Worm (Caenorhabditis elegans) whole organism, young adult: ENCODE results near the gene smap-1.
A peak's percentile ranks its signal among the peaks of the same experiment; 100 is the strongest.

Experiments used
- B0035.1 ChIP-seq: sonication (generic microtip); optimal IDR thresholded peaks from 2 replicates; lab custom pipeline; 2016; ENCODE audit warnings: missing genetic modification characterization, mild to moderate bottlenecking, missing compliant biosample characterization, missing genotype, missing genetic modification reagents
- C06A6.2 ChIP-seq: fragments of 200-800 bp; sonication (Bioruptor generic); conservative IDR thresholded peaks from 2 replicates; pipeline ENCODE4 v1.3.6; 2022; ENCODE audit warnings: missing genetic modification characterization, missing compliant biosample characterization
- F10E7.11 ChIP-seq: sonication (generic microtip); optimal IDR thresholded peaks from 2 replicates; lab custom pipeline; 2017; ENCODE audit warnings: mild to moderate bottlenecking, missing genetic modification characterization, moderate library complexity, missing compliant biosample characterization
- F22D6.2 ChIP-seq: sonication (generic microtip); optimal IDR thresholded peaks from 2 replicates; lab custom pipeline; 2016; ENCODE audit warnings: mild to moderate bottlenecking, missing genetic modification characterization, missing compliant biosample characterization
- F39B2.1 ChIP-seq: fragments of 200-800 bp; sonication (Bioruptor generic); IDR thresholded peaks from 2 replicates; pipeline ENCODE4 v1.3.6; 2022; ENCODE audit warnings: missing genetic modification reagents, missing genetic modification characterization, missing compliant biosample characterization
- F55B11.4 ChIP-seq: sonication (generic microtip); optimal IDR thresholded peaks from 2 replicates; lab custom pipeline; 2016; ENCODE audit warnings: missing compliant biosample characterization, missing genetic modification characterization, borderline replicate concordance; ENCODE audit not compliant: insufficient read depth
- F57A8.1 ChIP-seq: fragments of 200-800 bp; sonication (Bioruptor generic); optimal IDR thresholded peaks from 2 replicates; lab custom pipeline; 2018; ENCODE audit warnings: mild to moderate bottlenecking, missing genetic modification characterization, moderate library complexity, missing compliant biosample characterization
- K11D2.4 ChIP-seq: fragments of 200-800 bp; sonication (Bioruptor generic); IDR thresholded peaks from 2 replicates; pipeline ENCODE4 v1.3.6; 2022; ENCODE audit warnings: missing genetic modification reagents, missing genetic modification characterization, missing compliant biosample characterization
- K12H6.12 ChIP-seq: fragments of 200-800 bp; sonication (Bioruptor generic); optimal IDR thresholded peaks from 2 replicates; lab custom pipeline; 2018; ENCODE audit warnings: mild to moderate bottlenecking, missing genetic modification characterization, missing compliant biosample characterization
- ama-1 ChIP-seq, 3 experiments: fragments of 150-350 bp in 1 of 3; sonication (generic microtip) in 2 of 3; optimal IDR thresholded peaks; 2 replicates each; lab custom pipeline; 2014 to 2018; ENCODE audit warnings: missing biosample characterization in 2 of 3, missing genetic modification characterization in 2 of 3, missing genetic modification reagents in 2 of 3
- aptf-2 ChIP-seq: fragments of 200-800 bp; sonication (Bioruptor generic); conservative IDR thresholded peaks from 2 replicates; pipeline ENCODE4 v1.3.6; 2022; ENCODE audit warnings: missing genetic modification reagents, missing genetic modification characterization, missing compliant biosample characterization
- athp-1 ChIP-seq: sonication (generic microtip); optimal IDR thresholded peaks from 2 replicates; lab custom pipeline; 2017; ENCODE audit warnings: mild to moderate bottlenecking, missing genetic modification characterization, missing compliant biosample characterization
- attf-3 ChIP-seq: fragments of 200-800 bp; sonication (Bioruptor generic); conservative IDR thresholded peaks from 2 replicates; pipeline ENCODE4 v1.3.6; 2022; ENCODE audit warnings: missing genetic modification reagents, missing genetic modification characterization, missing compliant biosample characterization
- cebp-1 ChIP-seq, 2 experiments: fragments of 200-800 bp in 1 of 2; sonication (Bioruptor generic) in 1 of 2; sonication (generic microtip) in 1 of 2; IDR thresholded peaks in 1 of 2; optimal IDR thresholded peaks in 1 of 2; 2 replicates each; pipeline versions ENCODE4 v1.3.6 to Lab custom; 2017 to 2022; ENCODE audit warnings: missing compliant biosample characterization in 2 of 2, missing genetic modification characterization in 2 of 2, mild to moderate bottlenecking in 1 of 2, missing genetic modification reagents in 1 of 2, moderate library complexity in 1 of 2
- cebp-2 ChIP-seq: fragments of 200-800 bp; sonication (Bioruptor generic); IDR thresholded peaks from 2 replicates; pipeline ENCODE4 v1.3.6; 2022; ENCODE audit warnings: missing genetic modification characterization, missing compliant biosample characterization
- egl-18 ChIP-seq: fragments of 200-800 bp; sonication (Bioruptor generic); IDR thresholded peaks from 2 replicates; pipeline ENCODE4 v1.3.6; 2022; ENCODE audit warnings: missing genetic modification reagents, missing genetic modification characterization, missing compliant biosample characterization
- ekl-4 ChIP-seq: fragments of 200-800 bp; sonication (Bioruptor generic); IDR thresholded peaks from 2 replicates; pipeline ENCODE4 v1.3.6; 2022; ENCODE audit warnings: missing genetic modification reagents, missing genetic modification characterization, missing compliant biosample characterization
- fkh-3 ChIP-seq: sonication (generic microtip); optimal IDR thresholded peaks from 2 replicates; lab custom pipeline; 2016; ENCODE audit warnings: mild to moderate bottlenecking, missing genetic modification characterization, missing compliant biosample characterization
- gei-17 ChIP-seq: fragments of 200-800 bp; sonication (Bioruptor generic); optimal IDR thresholded peaks from 2 replicates; lab custom pipeline; 2018; ENCODE audit warnings: mild to moderate bottlenecking, missing genetic modification characterization, missing compliant biosample characterization
- hlh-12 ChIP-seq: sonication (generic microtip); optimal IDR thresholded peaks from 2 replicates; lab custom pipeline; 2016; ENCODE audit warnings: missing genetic modification characterization, missing compliant biosample characterization
- hsf-1 ChIP-seq: fragments of 200-800 bp; sonication (Bioruptor generic); IDR thresholded peaks from 2 replicates; pipeline ENCODE4 v1.3.6; 2022; ENCODE audit warnings: missing genetic modification reagents, missing genetic modification characterization, missing compliant biosample characterization
- lag-1 ChIP-seq: fragments of 200-800 bp; sonication (Bioruptor generic); IDR thresholded peaks from 2 replicates; pipeline ENCODE4 v1.3.6; 2022; ENCODE audit warnings: missing genetic modification reagents, missing genetic modification characterization, missing compliant biosample characterization
- let-526 ChIP-seq: fragments of 200-800 bp; sonication (Bioruptor generic); IDR thresholded peaks from 2 replicates; pipeline ENCODE4 v1.3.6; 2022; ENCODE audit warnings: missing genetic modification reagents, missing genetic modification characterization, missing compliant biosample characterization
- let-607 ChIP-seq, 2 experiments: fragments of 200-800 bp in 1 of 2; sonication (Bioruptor generic) in 1 of 2; sonication (generic microtip) in 1 of 2; optimal IDR thresholded peaks; 2 replicates each; lab custom pipeline; 2016 to 2018; ENCODE audit warnings: mild to moderate bottlenecking in 2 of 2, missing compliant biosample characterization in 2 of 2, missing genetic modification characterization in 2 of 2, moderate library complexity in 2 of 2, missing genotype in 1 of 2
- lsy-27 ChIP-seq: sonication (generic microtip); optimal IDR thresholded peaks from 2 replicates; lab custom pipeline; 2017; ENCODE audit warnings: missing genetic modification characterization, mild to moderate bottlenecking, missing compliant biosample characterization, antibody characterized with exemption, missing genotype, borderline replicate concordance; ENCODE audit not compliant: insufficient read depth
- madf-3 ChIP-seq: fragments of 200-800 bp; sonication (Bioruptor generic); IDR thresholded peaks from 2 replicates; pipeline ENCODE4 v1.3.6; 2022; ENCODE audit warnings: missing genetic modification reagents, missing genetic modification characterization, missing compliant biosample characterization
- madf-8 ChIP-seq: fragments of 200-800 bp; sonication (Bioruptor generic); conservative IDR thresholded peaks from 2 replicates; pipeline ENCODE4 v1.3.6; 2022; ENCODE audit warnings: missing genetic modification reagents, missing genetic modification characterization, missing compliant biosample characterization
- mel-28 ChIP-seq: sonication (generic microtip); optimal IDR thresholded peaks from 2 replicates; lab custom pipeline; 2016; ENCODE audit warnings: borderline replicate concordance, mild to moderate bottlenecking, missing genetic modification characterization, missing compliant biosample characterization
- nfya-1 ChIP-seq: sonication (generic microtip); optimal IDR thresholded peaks from 2 replicates; lab custom pipeline; 2017; ENCODE audit warnings: antibody characterized with exemption, missing compliant biosample characterization, missing genetic modification characterization, borderline replicate concordance; ENCODE audit not compliant: insufficient read depth
- nhr-179 ChIP-seq: sonication (generic microtip); optimal IDR thresholded peaks from 2 replicates; lab custom pipeline; 2016; ENCODE audit warnings: mild to moderate bottlenecking, missing genetic modification characterization, missing compliant biosample characterization
- nhr-80 ChIP-seq: sonication (generic microtip); optimal IDR thresholded peaks from 2 replicates; lab custom pipeline; 2016; ENCODE audit warnings: missing genetic modification characterization, missing compliant biosample characterization
- pbrm-1 ChIP-seq: fragments of 200-800 bp; sonication (Bioruptor generic); IDR thresholded peaks from 2 replicates; pipeline ENCODE4 v1.3.6; 2022; ENCODE audit warnings: missing genetic modification reagents, missing genetic modification characterization, missing compliant biosample characterization
- rec-8 ChIP-seq, 2 experiments: sonication (generic microtip); optimal IDR thresholded peaks; 2 replicates each; lab custom pipeline; 2016; ENCODE audit warnings: mild to moderate bottlenecking in 2 of 2, missing genetic modification characterization in 2 of 2, missing genetic modification reagents in 2 of 2, missing genotype in 2 of 2, missing biosample characterization in 1 of 2, missing compliant biosample characterization in 1 of 2, moderate library complexity in 1 of 2
- repo-1 ChIP-seq: sonication (generic microtip); optimal IDR thresholded peaks from 2 replicates; lab custom pipeline; 2017; ENCODE audit warnings: mild to moderate bottlenecking, missing genetic modification characterization, missing compliant biosample characterization
- snpc-1.3 ChIP-seq: sonication (generic microtip); optimal IDR thresholded peaks from 2 replicates; lab custom pipeline; 2017; ENCODE audit warnings: missing genetic modification characterization, mild to moderate bottlenecking, missing compliant biosample characterization, antibody characterized with exemption, moderate library complexity, missing genotype, missing genetic modification reagents; ENCODE audit not compliant: insufficient read depth
- snpc-4 ChIP-seq, 5 experiments: fragments of 150-350 bp in 1 of 5; sonication (generic microtip) in 4 of 5; optimal IDR thresholded peaks; 2 replicates each; lab custom pipeline; 2014 to 2018; ENCODE audit warnings: missing genetic modification characterization in 5 of 5, missing biosample characterization in 3 of 5, antibody characterized with exemption in 2 of 5, mild to moderate bottlenecking in 2 of 5, missing compliant biosample characterization in 2 of 5, missing genotype in 2 of 5, moderate library complexity in 2 of 5, missing genetic modification reagents in 1 of 5
- somi-1 ChIP-seq: fragments of 200-800 bp; sonication (Bioruptor generic); optimal IDR thresholded peaks from 2 replicates; lab custom pipeline; 2018; ENCODE audit warnings: mild to moderate bottlenecking, missing genetic modification characterization, missing compliant biosample characterization
- tbx-9 ChIP-seq: sonication (generic microtip); optimal IDR thresholded peaks from 2 replicates; lab custom pipeline; 2016; ENCODE audit warnings: borderline replicate concordance, missing genetic modification characterization, inconsistent platforms, missing compliant biosample characterization
- tlf-1 ChIP-seq: fragments of 200-800 bp; sonication (Bioruptor generic); optimal IDR thresholded peaks from 2 replicates; lab custom pipeline; 2018; ENCODE audit warnings: mild to moderate bottlenecking, missing genetic modification characterization, missing compliant biosample characterization
- ztf-22 ChIP-seq: fragments of 200-800 bp; sonication (Bioruptor generic); optimal IDR thresholded peaks from 2 replicates; lab custom pipeline; 2018; ENCODE audit warnings: mild to moderate bottlenecking, missing genetic modification characterization, moderate library complexity, missing compliant biosample characterization
- ztf-25 ChIP-seq: fragments of 200-800 bp; sonication (Bioruptor generic); IDR thresholded peaks from 2 replicates; pipeline ENCODE4 v1.3.6; 2022; ENCODE audit warnings: missing genetic modification reagents, missing genetic modification characterization, missing compliant biosample characterization

smap-1 gene

ce11 chrIII:10747620-10748479, 8.3 kb upstream of the smap-1 start, which contains the start of the genes ran-1 and dkc-1 (continued):
- peak; percentile 63 for TF ChIP-seq K12H6.12 (tag; lab: Kevin White, UChicago)
- no peak for TF ChIP-seq somi-1 (GFP tag; lab: Kevin White, UChicago)
- no peak for TF ChIP-seq F57A8.1 (GFP tag; lab: Kevin White, UChicago)
- TF ChIP-seq snpc-4 (GFP tag; optimal IDR thresholded peaks at IDR 0.05; lab: Kevin White, UChicago), result peak; percentile 35
- TF ChIP-seq snpc-4 (tag; optimal IDR thresholded peaks at IDR 0.05; lab: Kevin White, UChicago), result peak; percentile 31 to 52 (median 38)
- peak; percentile 84 for TF ChIP-seq hsf-1 (GFP tag; lab: Robert Waterston, UW)
- no peak for TF ChIP-seq rec-8 (tag; optimal IDR thresholded peaks at IDR 0.05; lab: Kevin White, UChicago)
- TF ChIP-seq lag-1, result no peak
- no peak for TF ChIP-seq C06A6.2 (GFP tag; lab: Robert Waterston, UW)
- no peak for TF ChIP-seq fkh-3
- no peak for TF ChIP-seq K11D2.4 (GFP tag; lab: Robert Waterston, UW)
- TF ChIP-seq F22D6.2 (tag; lab: Kevin White, UChicago), result no peak
- peak; percentile 94 for TF ChIP-seq madf-8 (GFP tag; lab: Robert Waterston, UW)
- TF ChIP-seq attf-3 (GFP tag; lab: Robert Waterston, UW), result 0 out of 2 replicates have a peak, but pooled peaks have one; percentile 44
- TF ChIP-seq repo-1, result peak; percentile 4
- TF ChIP-seq F39B2.1 (GFP tag; lab: Robert Waterston, UW), result no peak
- peak; percentile 92 for TF ChIP-seq tlf-1 (GFP tag; lab: Kevin White, UChicago)
- no peak for TF ChIP-seq ztf-22 (GFP tag; lab: Kevin White, UChicago)
- no peak for TF ChIP-seq F10E7.11 (tag; lab: Kevin White, UChicago)
- TF ChIP-seq athp-1 (tag; lab: Kevin White, UChicago), result peak; percentile 81
- no peak for TF ChIP-seq mel-28 (tag; lab: Kevin White, UChicago)
- no peak for TF ChIP-seq let-526 (GFP tag; lab: Robert Waterston, UW)
- peak; percentile 79 for TF ChIP-seq snpc-1.3 (tag; lab: Kevin White, UChicago)
- no peak for TF ChIP-seq egl-18 (GFP tag; lab: Robert Waterston, UW)
- TF ChIP-seq cebp-2 (GFP tag; lab: Robert Waterston, UW), result no peak
- peak; percentile 86 for TF ChIP-seq madf-3
- TF ChIP-seq hlh-12 (tag; lab: Kevin White, UChicago), result no peak
- TF ChIP-seq ztf-25, result no peak
- TF ChIP-seq nhr-179 (tag; lab: Kevin White, UChicago), result no peak
- no peak for TF ChIP-seq nfya-1 (tag; lab: Kevin White, UChicago)
- peak; percentile 24 for TF ChIP-seq nhr-80 (tag; lab: Kevin White, UChicago)
- TF ChIP-seq gei-17 (GFP tag; lab: Kevin White, UChicago), result no peak
- TF ChIP-seq lsy-27 (tag; lab: Kevin White, UChicago), result no peak
- TF ChIP-seq, all 124 proteins: peak for 54

- TF ChIP-seq ama-1 (optimal IDR thresholded peaks at IDR 0.05; lab: Kevin White, UChicago), result peak; percentile 20
- TF ChIP-seq ama-1 (GFP tag; optimal IDR thresholded peaks at IDR 0.05; lab: Kevin White, UChicago), result peak; percentile 83 to 93
- TF ChIP-seq repo-1, result peak; percentile 1
- TF ChIP-seq nfya-1 (tag; lab: Kevin White, UChicago), result no peak
- no peak for TF ChIP-seq snpc-4 (GFP tag; optimal IDR thresholded peaks at IDR 0.05; lab: Kevin White, UChicago)
- peak in 1 of 4 experiments; percentile 56 for TF ChIP-seq snpc-4 (tag; optimal IDR thresholded peaks at IDR 0.05; lab: Kevin White, UChicago)
- TF ChIP-seq ztf-22 (GFP tag; lab: Kevin White, UChicago), result peak; percentile 25
- TF ChIP-seq pbrm-1 (GFP tag; lab: Robert Waterston, UW), result peak; percentile 75; the same call in 1 of the 2 replicates
- TF ChIP-seq aptf-2 (GFP tag; lab: Robert Waterston, UW), result no peak
- TF ChIP-seq tbx-9 (tag; lab: Kevin White, UChicago), result peak; percentile 19
- TF ChIP-seq hlh-12 (tag; lab: Kevin White, UChicago), result peak; percentile 50
- no peak for TF ChIP-seq cebp-1 (GFP tag; IDR thresholded peaks at IDR 0.05; lab: Robert Waterston, UW)
- peak; percentile 61 for TF ChIP-seq cebp-1 (tag; optimal IDR thresholded peaks at IDR 0.05; lab: Kevin White, UChicago)
- TF ChIP-seq F55B11.4 (tag; lab: Kevin White, UChicago), result no peak
- no peak for TF ChIP-seq let-607 (tag; optimal IDR thresholded peaks at IDR 0.05; lab: Kevin White, UChicago)
- TF ChIP-seq B0035.1, result no peak
- peak; percentile 90 for TF ChIP-seq tlf-1 (GFP tag; lab: Kevin White, UChicago)
- TF ChIP-seq K11D2.4 (GFP tag; lab: Robert Waterston, UW), result no peak
- peak; percentile 89 for TF ChIP-seq ekl-4 (GFP tag; lab: Robert Waterston, UW)
Observed at ce11 chrIII:10746406-10746807, 6.8 kb upstream of the smap-1 start.
